Worm (Caenorhabditis elegans): ENCODE data around the gene acn-1.

acn-1 gene

ce11 chrX:5106942-5107341 lies 10.1 kb upstream of the acn-1 start, which contains the start of gene C42D8.9:
C42D8.9 (minus strand) TSS chrX:5107042.
- TF ChIP-seq nhr-12 (tag; optimal IDR thresholded peaks at IDR 0.05) (no peak), elt-2 (tag; optimal IDR thresholded peaks at IDR 0.05) (no peak), unc-130 (tag; optimal IDR thresholded peaks at IDR 0.05) (no peak), fkh-8 (tag; optimal IDR thresholded peaks at IDR 0.05) (no peak), aly-2 (tag; optimal IDR thresholded peaks at IDR 0.05) (no peak), zip-4 (GFP tag; optimal IDR thresholded peaks at IDR 0.05) (no peak), grh-1 (GFP tag; IDR thresholded peaks at IDR 0.05) (no peak), egl-27 (tag; optimal IDR thresholded peaks at IDR 0.05) (no peak), swsn-7 (tag; optimal IDR thresholded peaks at IDR 0.05) (no peak), ceh-90 (tag; optimal IDR thresholded peaks at IDR 0.05) (no peak), tbx-2 (tag; optimal IDR thresholded peaks at IDR 0.05) (no peak), nhr-85 (tag) (no peak), unc-30 (tag; optimal IDR thresholded peaks at IDR 0.05) (no peak)

DNA sequence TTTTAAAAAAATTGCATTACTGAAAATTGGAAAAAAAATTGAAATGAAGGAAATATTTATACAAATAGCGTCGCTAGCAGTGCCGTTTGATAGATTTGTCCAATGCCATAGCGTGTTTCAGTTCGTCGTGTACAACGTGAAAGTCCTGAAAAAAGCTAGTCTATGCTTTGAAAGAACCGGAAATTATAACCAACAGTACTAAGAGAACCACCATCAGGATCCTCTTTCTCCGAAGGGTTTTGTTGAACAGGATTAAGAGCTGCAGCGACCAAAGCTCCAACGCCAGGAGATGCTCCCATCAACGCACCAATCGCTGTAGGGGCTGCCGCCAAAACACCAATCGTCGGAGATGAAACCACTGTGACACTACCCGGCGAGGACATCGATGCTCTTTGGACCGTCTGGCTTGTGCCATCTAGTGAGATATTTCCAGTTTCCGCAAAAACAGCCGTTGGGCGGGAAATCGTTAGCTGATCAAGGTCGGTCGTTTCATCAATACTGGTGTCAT lies 9.4 kb upstream of the acn-1 start:
- no peak for TF ChIP-seq mdl-1 (tag; optimal IDR thresholded peaks at IDR 0.05)
- TF ChIP-seq hlh-4 (tag; optimal IDR thresholded peaks at IDR 0.05) = no peak
- no peak for TF ChIP-seq xbp-1 (tag; optimal IDR thresholded peaks at IDR 0.05)
- no peak for TF ChIP-seq fkh-4 (tag; optimal IDR thresholded peaks at IDR 0.05; ENCODE audit: borderline replicate concordance)
- no peak for TF ChIP-seq pax-3 (tag; optimal IDR thresholded peaks at IDR 0.05)
- TF ChIP-seq unc-86 (tag; optimal IDR thresholded peaks at IDR 0.05) = no peak
- TF ChIP-seq Y116A8C.19 (tag; optimal IDR thresholded peaks at IDR 0.05; ENCODE audit: borderline replicate concordance) = no peak
- TF ChIP-seq isw-1 (GFP tag; IDR thresholded peaks at IDR 0.05) = no peak
- no peak for TF ChIP-seq sptf-1 (tag; optimal IDR thresholded peaks at IDR 0.05)
- TF ChIP-seq pag-3 (tag; optimal IDR thresholded peaks at IDR 0.05; ENCODE audit: borderline replicate concordance, insufficient read depth) = no peak
- no peak for TF ChIP-seq aha-1 (tag; optimal IDR thresholded peaks at IDR 0.05)
- no peak for TF ChIP-seq fkh-10 (GFP tag; optimal IDR thresholded peaks at IDR 0.05)
- TF ChIP-seq efl-3 (GFP tag; optimal IDR thresholded peaks at IDR 0.05) = no peak
- no peak for TF ChIP-seq nhr-90 (tag; optimal IDR thresholded peaks at IDR 0.05; ENCODE audit: poor library complexity)
- TF ChIP-seq ceh-88 (GFP tag; IDR thresholded peaks at IDR 0.05) = no peak
- no peak for TF ChIP-seq lir-3 (tag; optimal IDR thresholded peaks at IDR 0.05; ENCODE audit: poor library complexity)
- no peak for TF ChIP-seq ceh-63 (GFP tag; optimal IDR thresholded peaks at IDR 0.05)
- TF ChIP-seq nhr-237 (tag; optimal IDR thresholded peaks at IDR 0.05) = no peak
- no peak for TF ChIP-seq mab-9 (GFP tag; IDR thresholded peaks at IDR 0.05)

DNA sequence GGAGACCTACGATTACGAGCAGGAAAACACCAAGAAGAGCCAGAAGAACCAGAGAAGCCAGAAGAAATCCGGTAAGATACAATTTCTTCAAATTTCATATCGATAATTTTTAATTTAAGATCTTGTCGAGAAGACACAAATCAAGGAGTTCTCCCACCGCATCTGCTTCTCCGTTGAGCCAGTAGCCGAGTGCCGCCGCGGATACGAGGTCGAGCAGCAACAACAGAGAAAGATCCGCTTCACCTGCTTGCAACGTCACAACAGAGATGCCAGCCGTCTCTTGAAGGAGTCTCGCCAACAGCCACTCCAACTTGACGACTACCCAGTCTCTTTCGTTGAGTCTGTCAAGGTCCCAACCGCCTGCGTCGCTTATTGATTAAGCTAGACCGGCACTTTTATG lies 8.8 kb upstream of the acn-1 start:
- TF ChIP-seq zip-4 (GFP tag; optimal IDR thresholded peaks at IDR 0.05) (no peak), ets-5 (GFP tag; IDR thresholded peaks at IDR 0.05) (no peak), egl-13 (tag; optimal IDR thresholded peaks at IDR 0.05) (no peak), efl-1 (optimal IDR thresholded peaks at IDR 0.05) (no peak), efl-1 (GFP tag; optimal IDR thresholded peaks at IDR 0.05 in 1 of 2) (peak in 1 of 2 experiments; percentile 9), blmp-1 (tag; optimal IDR thresholded peaks at IDR 0.05) (no peak), dsc-1 (tag; optimal IDR thresholded peaks at IDR 0.05) (no peak), nhr-20 (tag; optimal IDR thresholded peaks at IDR 0.05) (no peak)

- no peak for TF ChIP-seq C16A3.4 (tag; optimal IDR thresholded peaks at IDR 0.05)
Observed at ce11 chrX:5103422-5103821, 6.6 kb upstream of the acn-1 start.

Measured in whole organism, L1 larva.